Fruit fly (Drosophila melanogaster): ENCODE data around the gene CG43845.

dm6 chr3R:5568590-5568989, 45.7 kb upstream of the CG43845 start, which contains the start of the genes CG2931 and Rheb:
- no peak for TF ChIP-seq pan (optimal IDR thresholded peaks at IDR 0.05)
- TF ChIP-seq GATAd (GFP tag; optimal IDR thresholded peaks at IDR 0.05): no peak
- TF ChIP-seq h (GFP tag; optimal IDR thresholded peaks at IDR 0.05): peak; percentile 69
- TF ChIP-seq fru (GFP tag; optimal IDR thresholded peaks at IDR 0.05): peak; percentile 44
- TF ChIP-seq dsf (GFP tag; optimal IDR thresholded peaks at IDR 0.05; ENCODE audit: borderline replicate concordance): peak; percentile 33
- peak; percentile 46 for TF ChIP-seq CG9705 (GFP tag; optimal IDR thresholded peaks at IDR 0.05)

Measured in whole organism, wandering third instar larva.